Worm (Caenorhabditis elegans) whole organism, mixed stage, embryonic: Measurements from ENCODE around the gene T21E8.4.

Experiments used
- M03D4.4 ChIP-seq: sonication (generic microtip); optimal IDR thresholded peaks from 2 replicates; lab custom pipeline; 2017; ENCODE audit warnings: mild to moderate bottlenecking, missing genetic modification characterization, missing compliant biosample characterization
- blmp-1 ChIP-seq: fragments of 150-350 bp; optimal IDR thresholded peaks from 2 replicates; lab custom pipeline; 2014; ENCODE audit warnings: missing biosample characterization, missing genetic modification characterization
- ceh-39 ChIP-seq: fragments of 150-350 bp; optimal IDR thresholded peaks from 2 replicates; lab custom pipeline; 2014; ENCODE audit warnings: missing biosample characterization, missing genetic modification characterization
- ceh-83 ChIP-seq: fragments of 200-800 bp; sonication (Bioruptor generic); optimal IDR thresholded peaks from 2 replicates; lab custom pipeline; 2018; ENCODE audit warnings: mild to moderate bottlenecking, missing genetic modification characterization, missing compliant biosample characterization
- ces-1 ChIP-seq: fragments of 150-350 bp; optimal IDR thresholded peaks from 2 replicates; lab custom pipeline; 2014; ENCODE audit warnings: missing biosample characterization, missing genetic modification reagents, missing genetic modification characterization
- cnd-1 ChIP-seq: fragments of 200-800 bp; sonication (Bioruptor generic); optimal IDR thresholded peaks from 2 replicates; lab custom pipeline; 2018; ENCODE audit warnings: mild to moderate bottlenecking, missing genetic modification characterization, missing compliant biosample characterization
- drap-1 ChIP-seq: fragments of 200-800 bp; sonication (Bioruptor generic); optimal IDR thresholded peaks from 3 replicates; lab custom pipeline; 2018; ENCODE audit warnings: mild to moderate bottlenecking, missing genetic modification characterization, missing compliant biosample characterization
- elt-1 ChIP-seq: sonication (generic microtip); optimal IDR thresholded peaks from 2 replicates; lab custom pipeline; 2017; ENCODE audit warnings: missing genetic modification characterization, mild to moderate bottlenecking, missing compliant biosample characterization, antibody characterized with exemption, moderate library complexity, borderline replicate concordance; ENCODE audit not compliant: insufficient read depth
- elt-3 ChIP-seq: fragments of 150-350 bp; optimal IDR thresholded peaks from 2 replicates; lab custom pipeline; 2014; ENCODE audit warnings: missing biosample characterization, missing genetic modification characterization
- flh-1 ChIP-seq: fragments of 200-800 bp; sonication (Bioruptor generic); optimal IDR thresholded peaks from 2 replicates; lab custom pipeline; 2018; ENCODE audit warnings: mild to moderate bottlenecking, missing genetic modification characterization, moderate library complexity, missing compliant biosample characterization
- ham-2 ChIP-seq: fragments of 200-800 bp; sonication (Bioruptor generic); optimal IDR thresholded peaks from 2 replicates; lab custom pipeline; 2018; ENCODE audit warnings: mild to moderate bottlenecking, missing genetic modification characterization, missing compliant biosample characterization
- hlh-1 ChIP-seq: fragments of 150-350 bp; optimal IDR thresholded peaks from 2 replicates; lab custom pipeline; 2014; ENCODE audit warnings: missing biosample characterization, missing genetic modification reagents, missing genetic modification characterization
- lin-13 ChIP-seq: fragments of 150-350 bp; optimal IDR thresholded peaks from 2 replicates; lab custom pipeline; 2014; ENCODE audit warnings: missing biosample characterization, missing genetic modification characterization
- lin-32 ChIP-seq: fragments of 200-800 bp; sonication (Bioruptor generic); optimal IDR thresholded peaks from 2 replicates; lab custom pipeline; 2018; ENCODE audit warnings: mild to moderate bottlenecking, missing genetic modification characterization, missing compliant biosample characterization
- lsy-2 ChIP-seq: fragments of 150-350 bp; optimal IDR thresholded peaks from 2 replicates; lab custom pipeline; 2014; ENCODE audit warnings: missing biosample characterization, missing genetic modification characterization
- mep-1 ChIP-seq: fragments of 150-350 bp; optimal IDR thresholded peaks from 2 replicates; lab custom pipeline; 2017; ENCODE audit warnings: missing biosample characterization, missing genetic modification reagents, missing genetic modification characterization, inconsistent platforms
- mls-2 ChIP-seq: sonication (generic microtip); optimal IDR thresholded peaks from 2 replicates; lab custom pipeline; 2016; ENCODE audit warnings: mild to moderate bottlenecking, missing genetic modification characterization, moderate library complexity, missing compliant biosample characterization
- nhr-12 ChIP-seq: fragments of 150-350 bp; optimal IDR thresholded peaks from 2 replicates; lab custom pipeline; 2014; ENCODE audit warnings: missing biosample characterization, missing genetic modification characterization
- nhr-2 ChIP-seq: fragments of 150-350 bp; optimal IDR thresholded peaks from 2 replicates; lab custom pipeline; 2014; ENCODE audit warnings: missing biosample characterization, missing genetic modification characterization
- nhr-237 ChIP-seq: fragments of 150-350 bp; optimal IDR thresholded peaks from 2 replicates; lab custom pipeline; 2014; ENCODE audit warnings: missing biosample characterization, missing genetic modification characterization
- nhr-28 ChIP-seq: fragments of 150-350 bp; optimal IDR thresholded peaks from 2 replicates; lab custom pipeline; 2014; ENCODE audit warnings: missing biosample characterization, missing genetic modification characterization
- pha-4 ChIP-seq: fragments of 150-350 bp; optimal IDR thresholded peaks from 2 replicates; lab custom pipeline; 2018; ENCODE audit warnings: missing biosample characterization, missing genetic modification reagents, missing genetic modification characterization
- sem-2 ChIP-seq: fragments of 200-800 bp; sonication (Bioruptor generic); optimal IDR thresholded peaks from 2 replicates; lab custom pipeline; 2018; ENCODE audit warnings: mild to moderate bottlenecking, missing genetic modification characterization, missing compliant biosample characterization
- snpc-4 ChIP-seq: fragments of 150-350 bp; optimal IDR thresholded peaks from 2 replicates; lab custom pipeline; 2014; ENCODE audit warnings: missing biosample characterization, missing genetic modification characterization
- tbx-8 ChIP-seq: fragments of 200-800 bp; sonication (Bioruptor generic); optimal IDR thresholded peaks from 2 replicates; lab custom pipeline; 2018; ENCODE audit warnings: mild to moderate bottlenecking, missing genetic modification characterization, moderate library complexity, missing compliant biosample characterization
- unc-120 ChIP-seq: sonication (generic microtip); optimal IDR thresholded peaks from 2 replicates; lab custom pipeline; 2017; ENCODE audit warnings: missing genetic modification characterization, missing compliant biosample characterization; ENCODE audit not compliant: poor library complexity, severe bottlenecking
- unc-39 ChIP-seq: fragments of 150-350 bp; optimal IDR thresholded peaks from 2 replicates; lab custom pipeline; 2014; ENCODE audit warnings: missing biosample characterization, missing genetic modification characterization
- unc-62 ChIP-seq: fragments of 150-350 bp; optimal IDR thresholded peaks from 2 replicates; lab custom pipeline; 2014; ENCODE audit warnings: missing biosample characterization, missing genetic modification reagents, missing genetic modification characterization
- zip-8 ChIP-seq: fragments of 150-350 bp; optimal IDR thresholded peaks from 2 replicates; lab custom pipeline; 2014; ENCODE audit warnings: missing biosample characterization, missing genetic modification characterization
- ztf-11 ChIP-seq: fragments of 150-350 bp; optimal IDR thresholded peaks from 2 replicates; lab custom pipeline; 2014; ENCODE audit warnings: missing biosample characterization, missing genetic modification characterization

The T21E8.4 gene

ce11 chrX:10880509-10880908, at the start of gene T21E8.4:
Gene T21E8.4 (plus strand): TSS chrX:10880809.
- TF ChIP-seq mep-1 (tag; lab: Kevin White, UChicago) (no peak), nhr-12 (tag; lab: Kevin White, UChicago) (no peak), tbx-8 (GFP tag; lab: Kevin White, UChicago) (no peak), lsy-2 (tag; lab: Kevin White, UChicago) (no peak), ceh-39 (tag; lab: Kevin White, UChicago) (no peak), ces-1 (GFP tag; lab: Kevin White, UChicago) (no peak), nhr-237 (tag; lab: Kevin White, UChicago) (no peak), hlh-1 (tag; lab: Kevin White, UChicago) (no peak), elt-3 (tag; lab: Kevin White, UChicago) (no peak), ceh-83 (GFP tag; lab: Kevin White, UChicago) (no peak), zip-8 (tag; lab: Kevin White, UChicago) (no peak), unc-39 (tag; lab: Kevin White, UChicago) (no peak), sem-2 (GFP tag; lab: Kevin White, UChicago) (no peak), lin-32 (GFP tag; lab: Kevin White, UChicago) (no peak), ztf-11 (no peak), blmp-1 (no peak), unc-62 (GFP tag; lab: Kevin White, UChicago) (no peak), M03D4.4 (tag; lab: Kevin White, UChicago) (no peak), unc-120 (no peak)
- TF ChIP-seq, all 35 proteins: peak for 0

DNA sequence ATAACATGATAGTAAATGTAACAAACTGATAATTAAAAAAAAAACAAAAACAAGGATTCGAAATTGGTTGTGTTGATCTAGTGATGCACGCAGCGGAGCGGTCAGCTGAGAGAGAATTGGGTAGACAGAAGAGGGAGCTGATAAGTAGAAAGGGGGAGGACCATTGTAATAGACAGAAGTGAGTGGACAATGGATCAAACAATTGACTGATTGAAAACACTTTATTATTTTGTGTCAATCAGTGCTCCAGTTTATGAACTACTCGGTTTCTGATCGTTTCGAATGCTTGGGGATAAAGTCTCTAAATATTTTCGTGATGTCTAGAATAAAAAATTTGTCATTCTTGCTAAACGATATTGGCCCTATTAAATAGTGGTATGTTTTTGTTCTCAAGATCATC, 46.0 kb upstream of the T21E8.4 start:
- TF ChIP-seq unc-62 (GFP tag; lab: Kevin White, UChicago) (peak; percentile 67), hlh-1 (tag; lab: Kevin White, UChicago) (peak; percentile 31), sem-2 (GFP tag; lab: Kevin White, UChicago) (no peak)

DNA sequence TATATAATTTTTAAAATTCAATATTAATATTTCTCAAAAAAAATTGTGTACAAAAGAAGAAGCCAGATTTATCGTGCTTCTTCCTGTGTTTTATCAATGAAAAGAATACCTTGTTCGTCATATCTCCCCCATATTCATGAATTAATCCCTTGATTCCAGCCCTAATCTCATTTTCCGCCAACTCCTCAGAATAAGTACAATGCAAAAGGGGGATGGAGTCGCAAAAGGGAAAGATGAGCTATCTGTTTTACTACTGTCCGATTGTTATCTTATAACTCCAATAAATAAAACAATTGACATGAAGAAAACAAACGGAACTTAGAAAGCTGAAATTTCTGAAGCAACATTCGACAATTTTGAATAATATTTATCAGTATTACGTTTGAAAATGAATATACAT, 43.0 kb upstream of the T21E8.4 start:
- TF ChIP-seq flh-1 (GFP tag; lab: Kevin White, UChicago) (no peak), unc-39 (tag; lab: Kevin White, UChicago) (no peak), elt-1 (tag; lab: Kevin White, UChicago) (no peak), sem-2 (GFP tag; lab: Kevin White, UChicago) (no peak), elt-3 (tag; lab: Kevin White, UChicago) (no peak), nhr-28 (tag; lab: Kevin White, UChicago) (no peak), mls-2 (no peak), tbx-8 (GFP tag; lab: Kevin White, UChicago) (no peak), unc-120 (no peak), zip-8 (tag; lab: Kevin White, UChicago) (no peak), snpc-4 (tag; lab: Kevin White, UChicago) (no peak), unc-62 (GFP tag; lab: Kevin White, UChicago) (no peak), lsy-2 (tag; lab: Kevin White, UChicago) (no peak), ham-2 (GFP tag; lab: Kevin White, UChicago) (no peak), ztf-11 (no peak), cnd-1 (tag; lab: Kevin White, UChicago) (no peak), lin-13 (no peak)

- TF ChIP-seq ces-1 (GFP tag; lab: Kevin White, UChicago) (peak; percentile 1), nhr-2 (tag; lab: Kevin White, UChicago) (no peak)
These were observed 42.1 kb upstream of the T21E8.4 start, which contains the start of gene plc-1 for ce11 chrX:10838550-10838949. Gene plc-1 (minus strand): TSS chrX:10838650.

DNA sequence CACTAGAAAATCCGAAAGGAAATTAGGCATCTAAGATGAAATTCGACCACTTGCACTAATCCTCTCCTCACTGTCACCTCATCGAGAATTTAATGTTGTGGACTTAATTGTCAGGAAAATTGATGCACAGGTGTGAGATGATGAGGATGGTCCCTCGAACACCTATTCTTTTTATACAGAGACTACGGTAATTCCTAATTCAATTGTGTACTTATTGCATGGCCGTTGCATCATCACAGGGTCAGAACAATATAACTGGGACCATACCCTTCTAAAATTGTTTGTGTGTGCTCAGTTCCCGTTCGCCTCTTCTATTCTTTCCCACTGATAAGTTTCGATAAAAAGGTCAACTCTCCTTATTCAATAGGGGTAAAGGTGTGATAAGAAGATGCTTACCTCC, 36.5 kb upstream of the T21E8.4 start:
- TF ChIP-seq snpc-4 (tag; lab: Kevin White, UChicago) (no peak), nhr-2 (tag; lab: Kevin White, UChicago) (peak; percentile 92), zip-8 (tag; lab: Kevin White, UChicago) (peak; percentile 79), lsy-2 (tag; lab: Kevin White, UChicago) (peak; percentile 34), drap-1 (GFP tag; lab: Kevin White, UChicago) (no peak), M03D4.4 (tag; lab: Kevin White, UChicago) (no peak), unc-120 (no peak), pha-4 (no peak), blmp-1 (no peak), mls-2 (no peak), unc-39 (tag; lab: Kevin White, UChicago) (no peak)
